Worm (Caenorhabditis elegans): ENCODE measurements around the gene Y57E12AL.6.

ce11 chrV:7015872-7016271 lies 44.4 kb downstream of the Y57E12AL.6 start, which contains the start of gene C33G8.13:
- TF ChIP-seq W03F9.2 (tag; optimal IDR thresholded peaks at IDR 0.05) (no peak), dao-5 (tag; optimal IDR thresholded peaks at IDR 0.05) (no peak), him-1 (tag; optimal IDR thresholded peaks at IDR 0.05) (no peak)
